Worm (Caenorhabditis elegans) whole organism, late embryonic: ENCODE results near the gene T19D2.3.

ENCODE experiments used
- K09A11.1 ChIP-seq: sonication (generic microtip); optimal IDR thresholded peaks from 2 replicates; lab custom pipeline; 2017; ENCODE audit warnings: antibody characterized with exemption, mild to moderate bottlenecking, missing genetic modification characterization, missing compliant biosample characterization; ENCODE audit not compliant: insufficient read depth
- dmd-4 ChIP-seq: sonication (generic microtip); optimal IDR thresholded peaks from 2 replicates; lab custom pipeline; 2016; ENCODE audit warnings: borderline replicate concordance, missing genetic modification characterization, missing compliant biosample characterization

ce11 chrX:3952737-3953136 is 13.7 kb downstream of the T19D2.3 start:
- TF ChIP-seq dmd-4: no peak
- no peak for TF ChIP-seq K09A11.1 (tag; lab: Kevin White, UChicago)
